Fruit fly (Drosophila melanogaster) whole organism, embryonic: ENCODE results near the gene MED25.

Experiments
- CG10147 ChIP-seq: fragments of 200-800 bp; sonication (Bioruptor generic); optimal IDR thresholded peaks from 2 replicates; lab custom pipeline; 2019; ENCODE audit warnings: missing biosample characterization, mild to moderate bottlenecking, missing genetic modification characterization, moderate library complexity
- CG14441 ChIP-seq: fragments of 200-800 bp; sonication (Bioruptor generic); IDR thresholded peaks from 2 replicates; pipeline ENCODE4 v1.3.6; 2022; ENCODE audit warnings: missing biosample characterization, missing genetic modification characterization
- CG15011 ChIP-seq: fragments of 200-800 bp; sonication (Bioruptor generic); optimal IDR thresholded peaks from 3 replicates; lab custom pipeline; 2018; ENCODE audit warnings: missing biosample characterization, mild to moderate bottlenecking, missing genetic modification characterization
- CG15269 ChIP-seq: fragments of 200-800 bp; sonication (Bioruptor generic); optimal IDR thresholded peaks from 2 replicates; lab custom pipeline; 2018; ENCODE audit warnings: missing biosample characterization, mild to moderate bottlenecking, missing genetic modification characterization, moderate library complexity
- CG1647 ChIP-seq: fragments of 200-800 bp; sonication (Bioruptor generic); optimal IDR thresholded peaks from 3 replicates; lab custom pipeline; 2016; ENCODE audit warnings: missing biosample characterization, missing genetic modification characterization
- CG16815 ChIP-seq: fragments of 200-800 bp; sonication (Bioruptor generic); optimal IDR thresholded peaks from 3 replicates; lab custom pipeline; 2017; ENCODE audit warnings: missing biosample characterization, mild to moderate bottlenecking, missing genetic modification characterization
- CG18011 ChIP-seq: fragments of 200-800 bp; sonication (Bioruptor generic); optimal IDR thresholded peaks from 2 replicates; lab custom pipeline; 2017; ENCODE audit warnings: missing biosample characterization, missing genetic modification characterization, mild to moderate bottlenecking, moderate library complexity, missing genotype
- CG18262 ChIP-seq: fragments of 200-800 bp; optimal IDR thresholded peaks from 3 replicates; lab custom pipeline; 2019; ENCODE audit warnings: missing biosample characterization, mild to moderate bottlenecking, missing genetic modification characterization, moderate library complexity
- CG2129 ChIP-seq: fragments of 200-800 bp; sonication (Bioruptor generic); IDR thresholded peaks from 2 replicates; pipeline ENCODE4 v1.3.6; 2022; ENCODE audit warnings: missing biosample characterization, missing genetic modification characterization; ENCODE audit not compliant: partially characterized antibody
- CG2889 ChIP-seq: fragments of 200-800 bp; sonication (Bioruptor generic); IDR thresholded peaks from 3 replicates; pipeline ENCODE4 v1.3.6; 2022; ENCODE audit warnings: missing biosample characterization, missing genetic modification characterization
- CG30431 ChIP-seq: fragments of 200-800 bp; sonication (Bioruptor generic); optimal IDR thresholded peaks from 2 replicates; lab custom pipeline; 2017; ENCODE audit warnings: missing biosample characterization, missing genetic modification characterization
- CG3163 ChIP-seq: fragments of 200-800 bp; sonication (Bioruptor generic); optimal IDR thresholded peaks from 3 replicates; lab custom pipeline; 2016; ENCODE audit warnings: missing biosample characterization, missing genetic modification characterization
- CG42726 ChIP-seq: fragments of 200-800 bp; sonication (Bioruptor generic); IDR thresholded peaks from 2 replicates; pipeline ENCODE4 v1.3.6; 2022; ENCODE audit warnings: missing biosample characterization, missing genetic modification characterization; ENCODE audit not compliant: partially characterized antibody
- CG4328 ChIP-seq: fragments of 200-800 bp; sonication (Bioruptor generic); optimal IDR thresholded peaks from 3 replicates; lab custom pipeline; 2017; ENCODE audit warnings: missing biosample characterization, missing genetic modification reagents, missing genetic modification characterization
- CG4707 ChIP-seq: fragments of 200-800 bp; sonication (Bioruptor generic); optimal IDR thresholded peaks from 2 replicates; lab custom pipeline; 2018; ENCODE audit warnings: missing biosample characterization, mild to moderate bottlenecking, missing genetic modification characterization, moderate library complexity
- CG4730 ChIP-seq: fragments of 200-800 bp; sonication (Bioruptor generic); IDR thresholded peaks from 2 replicates; pipeline ENCODE4 v1.3.6; 2022; ENCODE audit warnings: missing biosample characterization, missing genetic modification characterization
- CG6654 ChIP-seq: fragments of 200-800 bp; sonication (Bioruptor generic); optimal IDR thresholded peaks from 2 replicates; lab custom pipeline; 2017; ENCODE audit warnings: missing biosample characterization, mild to moderate bottlenecking, missing genetic modification characterization
- CG6683 ChIP-seq: fragments of 200-800 bp; sonication (Bioruptor generic); optimal IDR thresholded peaks from 2 replicates; lab custom pipeline; 2017; ENCODE audit warnings: missing biosample characterization, mild to moderate bottlenecking, missing genetic modification characterization, missing genetic modification reagents
- CG7357 ChIP-seq: fragments of 200-800 bp; sonication (Bioruptor generic); IDR thresholded peaks from 3 replicates; pipeline ENCODE4 v1.3.6; 2022; ENCODE audit warnings: missing biosample characterization, missing genetic modification characterization
- CG7963 ChIP-seq: fragments of 200-800 bp; sonication (Bioruptor generic); IDR thresholded peaks from 3 replicates; pipeline ENCODE4 v1.3.6; 2022; ENCODE audit warnings: missing biosample characterization, missing genetic modification characterization; ENCODE audit not compliant: partially characterized antibody
- CG8290 ChIP-seq, 3 experiments: fragments of 200-800 bp; sonication (Bioruptor generic); optimal IDR thresholded peaks; 2 replicates each; lab custom pipeline; 2016 to 2019; ENCODE audit warnings: missing biosample characterization in 3 of 3, missing genetic modification characterization in 3 of 3, mild to moderate bottlenecking in 2 of 3, moderate library complexity in 1 of 3
- CG9215 ChIP-seq: fragments of 200-800 bp; sonication (Bioruptor generic); IDR thresholded peaks from 2 replicates; pipeline ENCODE4 v1.3.6; 2022; ENCODE audit warnings: missing biosample characterization, missing genetic modification characterization
- D ChIP-seq, 2 experiments: fragments of 200-800 bp in 1 of 2; fragments of >200 bp in 1 of 2; sonication (Bioruptor generic) in 1 of 2; optimal IDR thresholded peaks; 2 replicates in 1 of 2; 3 replicates in 1 of 2; lab custom pipeline; 2017; ENCODE audit warnings: mild to moderate bottlenecking in 1 of 2, missing biosample characterization in 1 of 2, missing genetic modification characterization in 1 of 2, missing genetic modification reagents in 1 of 2
- Doc2 ChIP-seq: fragments of 200-800 bp; sonication (Bioruptor generic); IDR thresholded peaks from 2 replicates; pipeline ENCODE4 v1.3.6; 2022; ENCODE audit warnings: missing biosample characterization, missing genetic modification characterization
- Ets65A ChIP-seq: fragments of 200-800 bp; sonication (Bioruptor generic); peaks from one replicate; lab custom pipeline; 2016; ENCODE audit warnings: missing biosample characterization, missing genetic modification characterization
- Hmx ChIP-seq: fragments of 200-800 bp; sonication (Bioruptor generic); optimal IDR thresholded peaks from 2 replicates; lab custom pipeline; 2016; ENCODE audit warnings: missing biosample characterization, missing genetic modification characterization
- Jarid2 ChIP-seq: fragments of 200-800 bp; sonication (Bioruptor generic); optimal IDR thresholded peaks from 3 replicates; lab custom pipeline; 2017; ENCODE audit warnings: mild to moderate bottlenecking, missing biosample characterization, missing genetic modification reagents, missing genetic modification characterization
- MESR4 ChIP-seq: fragments of 200-800 bp; sonication (Bioruptor generic); optimal IDR thresholded peaks from 2 replicates; lab custom pipeline; 2018; ENCODE audit warnings: missing biosample characterization, mild to moderate bottlenecking, missing genetic modification characterization, moderate library complexity
- Mrtf ChIP-seq: fragments of 200-800 bp; sonication (Bioruptor generic); IDR thresholded peaks from 3 replicates; pipeline ENCODE4 v1.3.6; 2022; ENCODE audit warnings: missing biosample characterization, missing genetic modification characterization
- Neu2 ChIP-seq: fragments of 200-800 bp; sonication (Bioruptor generic); optimal IDR thresholded peaks from 3 replicates; lab custom pipeline; 2016; ENCODE audit warnings: missing biosample characterization, missing genetic modification characterization, borderline replicate concordance
- Nf-YA ChIP-seq: fragments of 200-800 bp; sonication (Bioruptor generic); IDR thresholded peaks from 2 replicates; pipeline ENCODE4 v1.3.6; 2022; ENCODE audit warnings: missing biosample characterization, missing genetic modification characterization
- Taf1 ChIP-seq: fragments of 200-800 bp; sonication (Bioruptor generic); IDR thresholded peaks from 2 replicates; pipeline ENCODE4 v1.3.6; 2022; ENCODE audit warnings: missing biosample characterization, missing genetic modification characterization
- ase ChIP-seq: fragments of 200-800 bp; sonication (Bioruptor generic); IDR thresholded peaks from 3 replicates; pipeline ENCODE4 v1.3.6; 2022; ENCODE audit warnings: missing biosample characterization, missing genetic modification characterization
- br ChIP-seq: fragments of >200 bp; optimal IDR thresholded peaks from 2 replicates; lab custom pipeline; 2017
- chif ChIP-seq, 2 experiments: fragments of 200-800 bp; sonication (Bioruptor generic); optimal IDR thresholded peaks; 3 replicates each; lab custom pipeline; 2016; ENCODE audit warnings: missing biosample characterization in 2 of 2, missing genetic modification characterization in 2 of 2
- crp ChIP-seq, 2 experiments: fragments of 200-800 bp; sonication (Bioruptor generic); optimal IDR thresholded peaks; 2 replicates in 1 of 2; 3 replicates in 1 of 2; lab custom pipeline; 2017; ENCODE audit warnings: missing biosample characterization in 2 of 2, missing genetic modification characterization in 2 of 2, mild to moderate bottlenecking in 1 of 2, moderate library complexity in 1 of 2
- dpn ChIP-seq, 2 experiments: fragments of 200-800 bp; sonication (Bioruptor generic); optimal IDR thresholded peaks; 3 replicates each; lab custom pipeline; 2016; ENCODE audit warnings: missing biosample characterization in 2 of 2, missing genetic modification characterization in 2 of 2
- ewg ChIP-seq: fragments of 200-800 bp; sonication (Bioruptor generic); optimal IDR thresholded peaks from 3 replicates; lab custom pipeline; 2017; ENCODE audit warnings: mild to moderate bottlenecking, missing biosample characterization, missing genetic modification reagents, missing genetic modification characterization
- fd96Cb ChIP-seq: fragments of 200-800 bp; sonication (Bioruptor generic); optimal IDR thresholded peaks from 2 replicates; lab custom pipeline; 2018; ENCODE audit warnings: missing biosample characterization, mild to moderate bottlenecking, missing genetic modification characterization, moderate library complexity
- gsb ChIP-seq: fragments of 200-800 bp; sonication (Bioruptor generic); IDR thresholded peaks from 2 replicates; pipeline ENCODE4 v1.3.6; 2022; ENCODE audit warnings: missing biosample characterization, missing genetic modification characterization
- hbn ChIP-seq: fragments of 200-800 bp; sonication (Bioruptor generic); IDR thresholded peaks from 2 replicates; pipeline ENCODE4 v1.3.6; 2022; ENCODE audit warnings: missing biosample characterization, missing genetic modification characterization; ENCODE audit not compliant: partially characterized antibody
- hth ChIP-seq: fragments of >200 bp; optimal IDR thresholded peaks from 2 replicates; lab custom pipeline; 2017; ENCODE audit warnings: inconsistent platforms
- insv ChIP-seq, 2 experiments: fragments of 200-800 bp; sonication (Bioruptor generic); optimal IDR thresholded peaks; 3 replicates each; lab custom pipeline; 2016 to 2018; ENCODE audit warnings: missing biosample characterization in 2 of 2, missing genetic modification characterization in 2 of 2
- tio ChIP-seq: fragments of 200-800 bp; sonication (Bioruptor generic); optimal IDR thresholded peaks from 2 replicates; lab custom pipeline; 2017; ENCODE audit warnings: missing biosample characterization, missing genetic modification characterization, inconsistent platforms
- toy ChIP-seq: fragments of 200-800 bp; sonication (Bioruptor generic); IDR thresholded peaks from 2 replicates; pipeline ENCODE4 v1.3.6; 2022; ENCODE audit warnings: missing biosample characterization, missing genetic modification characterization
- tup ChIP-seq: fragments of 200-800 bp; sonication (Bioruptor generic); optimal IDR thresholded peaks from 2 replicates; lab custom pipeline; 2016; ENCODE audit warnings: missing biosample characterization, mild to moderate bottlenecking, missing genetic modification characterization, moderate library complexity
- yki ChIP-seq: fragments of >200 bp; optimal IDR thresholded peaks from 3 replicates; lab custom pipeline; 2018
- zen2 ChIP-seq: fragments of 200-800 bp; sonication (Bioruptor generic); IDR thresholded peaks from 3 replicates; pipeline ENCODE4 v1.3.6; 2022; ENCODE audit warnings: missing biosample characterization, missing genetic modification characterization; ENCODE audit not compliant: partially characterized antibody
- zfh1 ChIP-seq: fragments of 200-800 bp; sonication (Bioruptor generic); IDR thresholded peaks from 3 replicates; pipeline ENCODE4 v1.3.6; 2022; ENCODE audit warnings: missing biosample characterization, missing genetic modification characterization

Gene MED25

dm6 chr3R:19999474-19999873 lies 9.3 kb upstream of the MED25 start (continued):
- peak; percentile 82 for TF ChIP-seq fd96Cb (tag; lab: Kevin White, UChicago)
- TF ChIP-seq ewg = peak; percentile 59
- no peak for TF ChIP-seq CG4328 (GFP tag; lab: Kevin White, UChicago)
- TF ChIP-seq Jarid2 (GFP tag; lab: Kevin White, UChicago) = peak; percentile 28
- peak; percentile 87 for TF ChIP-seq CG15269
- no peak for TF ChIP-seq CG3163 (GFP tag; lab: Kevin White, UChicago)
- no peak for TF ChIP-seq Neu2 (GFP tag; lab: Kevin White, UChicago)
- peak; percentile 59 for TF ChIP-seq tio
- TF ChIP-seq CG30431 = peak; percentile 28
- TF ChIP-seq Ets65A (GFP tag; lab: Kevin White, UChicago) = no peak
- no peak for TF ChIP-seq hbn (GFP tag; lab: Robert Waterston, UW)
- no peak for TF ChIP-seq MESR4 (GFP tag; lab: Kevin White, UChicago)
- no peak for TF ChIP-seq CG2129 (GFP tag; lab: Robert Waterston, UW)
- peak; percentile 46; the same call in 1 of the 2 replicates for TF ChIP-seq gsb (GFP tag; lab: Robert Waterston, UW)
- TF ChIP-seq zen2 (GFP tag; lab: Robert Waterston, UW) = no peak
- TF ChIP-seq CG15011 (GFP tag; lab: Kevin White, UChicago) = peak; percentile 43
- peak; percentile 12 for TF ChIP-seq CG18011 (GFP tag; lab: Kevin White, UChicago)
- TF ChIP-seq CG6654 (GFP tag; lab: Kevin White, UChicago) = peak; percentile 43
- TF ChIP-seq CG6683 (GFP tag; lab: Kevin White, UChicago) = peak; percentile 66
- TF ChIP-seq CG1647 (GFP tag; lab: Kevin White, UChicago) = no peak
- TF ChIP-seq Doc2 = no peak
- peak; percentile 13 to 23 for TF ChIP-seq chif (GFP tag; optimal IDR thresholded peaks at IDR 0.05; lab: Kevin White, UChicago)
- TF ChIP-seq CG7357 (GFP tag; lab: Robert Waterston, UW) = peak; percentile 50; the same call in 2 of the 3 replicates
- TF ChIP-seq CG8290 (GFP tag; optimal IDR thresholded peaks at IDR 0.05; lab: Kevin White, UChicago) = peak; percentile 50
- TF ChIP-seq CG8290 (tag; optimal IDR thresholded peaks at IDR 0.05; lab: Kevin White, UChicago) = peak in 1 of 2 experiments; percentile 28
- TF ChIP-seq Taf1 (GFP tag; lab: Robert Waterston, UW) = 0 out of 2 replicates have a peak, but pooled peaks have one; percentile 36
- TF ChIP-seq ase (GFP tag; lab: Robert Waterston, UW) = 0 out of 3 replicates have a peak, but pooled peaks have one; percentile 53
- peak; percentile 69 for TF ChIP-seq CG16815 (GFP tag; lab: Kevin White, UChicago)
- peak; percentile 89 for TF ChIP-seq CG18262 (tag; lab: Kevin White, UChicago)
- no peak for TF ChIP-seq br (lab: Kevin White, UChicago)
- TF ChIP-seq Hmx (GFP tag; lab: Kevin White, UChicago) = no peak
- no peak for TF ChIP-seq yki (lab: Kevin White, UChicago)
- TF ChIP-seq Nf-YA (GFP tag; lab: Robert Waterston, UW) = peak; percentile 61; the same call in 1 of the 2 replicates
- TF ChIP-seq CG42726 (GFP tag; lab: Robert Waterston, UW) = no peak
- peak; percentile 69 for TF ChIP-seq toy (GFP tag; lab: Robert Waterston, UW)
- TF ChIP-seq D (optimal IDR thresholded peaks at IDR 0.05; lab: Kevin White, UChicago) = no peak
- TF ChIP-seq D (GFP tag; optimal IDR thresholded peaks at IDR 0.05; lab: Kevin White, UChicago) = peak; percentile 78
- TF ChIP-seq CG7963 (GFP tag; lab: Robert Waterston, UW) = no peak
- TF ChIP-seq CG9215 (GFP tag; lab: Robert Waterston, UW) = no peak; the same call in 1 of the 2 replicates
- no peak for TF ChIP-seq crp (GFP tag; optimal IDR thresholded peaks at IDR 0.05; lab: Kevin White, UChicago)
- TF ChIP-seq CG2889 (GFP tag; lab: Robert Waterston, UW) = peak; percentile 48; the same call in 1 of the 3 replicates
- TF ChIP-seq CG14441 (GFP tag; lab: Robert Waterston, UW) = peak; percentile 66; the same call in 1 of the 2 replicates
- TF ChIP-seq tup = no peak
- TF ChIP-seq CG4730 (GFP tag; lab: Robert Waterston, UW) = peak; percentile 77
- TF ChIP-seq insv (GFP tag; optimal IDR thresholded peaks at IDR 0.05; lab: Kevin White, UChicago) = no peak
- peak in 1 of 2 experiments; percentile 73 for TF ChIP-seq dpn (GFP tag; optimal IDR thresholded peaks at IDR 0.05; lab: Kevin White, UChicago)
- TF ChIP-seq hth (lab: Kevin White, UChicago) = no peak
- peak; percentile 89 for TF ChIP-seq zfh1 (GFP tag; lab: Robert Waterston, UW)
- TF ChIP-seq Mrtf (GFP tag; lab: Robert Waterston, UW) = peak; percentile 63; the same call in 1 of the 3 replicates
- peak; percentile 53 for TF ChIP-seq CG4707 (GFP tag; lab: Kevin White, UChicago)
- peak; percentile 76 for TF ChIP-seq CG10147
